Fruit fly (Drosophila melanogaster) whole organism, embryonic: ENCODE data around the gene CG43672.
A peak's percentile ranks its signal among the peaks of the same experiment; 100 is the strongest.

Source experiments
- Abd-B ChIP-seq: fragments of 200-800 bp; sonication (Bioruptor generic); optimal IDR thresholded peaks from 2 replicates; lab custom pipeline; 2018; ENCODE audit warnings: missing biosample characterization, mild to moderate bottlenecking, missing genetic modification characterization, moderate library complexity
- Atf6 ChIP-seq: fragments of 200-800 bp; sonication (Bioruptor generic); IDR thresholded peaks from 2 replicates; pipeline ENCODE4 v1.3.6; 2022; ENCODE audit warnings: missing biosample characterization, missing genetic modification characterization
- B-H1 ChIP-seq: fragments of 200-800 bp; sonication (Bioruptor generic); IDR thresholded peaks from 3 replicates; pipeline ENCODE4 v1.3.6; 2022; ENCODE audit warnings: missing biosample characterization, missing genetic modification characterization
- Bteb2 ChIP-seq: fragments of 200-800 bp; sonication (Bioruptor generic); optimal IDR thresholded peaks from 2 replicates; lab custom pipeline; 2016; ENCODE audit warnings: missing biosample characterization, missing genetic modification characterization
- CG12391 ChIP-seq: fragments of 200-800 bp; sonication (Bioruptor generic); optimal IDR thresholded peaks from 3 replicates; lab custom pipeline; 2018; ENCODE audit warnings: missing biosample characterization, mild to moderate bottlenecking, missing genetic modification characterization, moderate library complexity
- CG12942 ChIP-seq: fragments of 200-800 bp; sonication (Bioruptor generic); optimal IDR thresholded peaks from 3 replicates; lab custom pipeline; 2016; ENCODE audit warnings: missing biosample characterization, missing genetic modification characterization
- CG15479 ChIP-seq: fragments of 200-800 bp; sonication (Bioruptor generic); optimal IDR thresholded peaks from 3 replicates; lab custom pipeline; 2019; ENCODE audit warnings: missing biosample characterization, mild to moderate bottlenecking, missing genetic modification characterization, moderate library complexity
- CG15696 ChIP-seq: fragments of 200-800 bp; sonication (Bioruptor generic); optimal IDR thresholded peaks from 2 replicates; lab custom pipeline; 2019; ENCODE audit warnings: missing biosample characterization, mild to moderate bottlenecking, missing genetic modification characterization, moderate library complexity
- CG1603 ChIP-seq: fragments of 200-800 bp; sonication (Bioruptor generic); optimal IDR thresholded peaks from 2 replicates; lab custom pipeline; 2019; ENCODE audit warnings: missing biosample characterization, mild to moderate bottlenecking, missing genetic modification characterization, moderate library complexity
- CG18619 ChIP-seq: fragments of 200-800 bp; sonication (Bioruptor generic); optimal IDR thresholded peaks from 3 replicates; lab custom pipeline; 2017; ENCODE audit warnings: missing biosample characterization, mild to moderate bottlenecking, missing genetic modification characterization
- CG2199 ChIP-seq: fragments of 200-800 bp; sonication (Bioruptor generic); IDR thresholded peaks from 3 replicates; pipeline ENCODE4 v1.3.6; 2022; ENCODE audit warnings: missing biosample characterization, missing genetic modification characterization
- CG2678 ChIP-seq: fragments of 200-800 bp; sonication (Bioruptor generic); optimal IDR thresholded peaks from 3 replicates; lab custom pipeline; 2019; ENCODE audit warnings: missing biosample characterization, mild to moderate bottlenecking, missing genetic modification characterization, moderate library complexity
- CG2712 ChIP-seq: fragments of 200-800 bp; optimal IDR thresholded peaks from 3 replicates; lab custom pipeline; 2019; ENCODE audit warnings: missing biosample characterization, mild to moderate bottlenecking, missing genetic modification characterization, moderate library complexity
- CG2875 ChIP-seq: fragments of 200-800 bp; sonication (Bioruptor generic); optimal IDR thresholded peaks from 2 replicates; lab custom pipeline; 2017; ENCODE audit warnings: missing biosample characterization, mild to moderate bottlenecking, missing genetic modification characterization, missing genetic modification reagents
- CG3407 ChIP-seq: fragments of 200-800 bp; sonication (Bioruptor generic); optimal IDR thresholded peaks from 2 replicates; lab custom pipeline; 2018; ENCODE audit warnings: missing biosample characterization, mild to moderate bottlenecking, missing genetic modification characterization
- CG4424 ChIP-seq: fragments of 200-800 bp; sonication (Bioruptor generic); optimal IDR thresholded peaks from 3 replicates; lab custom pipeline; 2016; ENCODE audit warnings: missing biosample characterization, missing genetic modification characterization
- CG6689 ChIP-seq: fragments of 200-800 bp; sonication (Bioruptor generic); IDR thresholded peaks from 2 replicates; pipeline ENCODE4 v1.3.6; 2022; ENCODE audit warnings: missing biosample characterization, missing genetic modification characterization
- CG6765 ChIP-seq: fragments of 200-800 bp; sonication (Bioruptor generic); optimal IDR thresholded peaks from 3 replicates; lab custom pipeline; 2017; ENCODE audit warnings: missing biosample characterization, mild to moderate bottlenecking, missing genetic modification characterization
- CG6791 ChIP-seq: fragments of 200-800 bp; sonication (Bioruptor generic); IDR thresholded peaks from 3 replicates; pipeline ENCODE4 v1.3.6; 2022; ENCODE audit warnings: missing biosample characterization, missing genetic modification characterization; ENCODE audit not compliant: partially characterized antibody
- CG7786 ChIP-seq: fragments of 200-800 bp; sonication (Bioruptor generic); optimal IDR thresholded peaks from 2 replicates; lab custom pipeline; 2016; ENCODE audit warnings: missing biosample characterization, missing genetic modification characterization
- CG8089 ChIP-seq: fragments of 200-800 bp; sonication (Bioruptor generic); optimal IDR thresholded peaks from 3 replicates; lab custom pipeline; 2016; ENCODE audit warnings: missing biosample characterization, missing genetic modification characterization
- CG8290 ChIP-seq, 3 experiments: fragments of 200-800 bp; sonication (Bioruptor generic); optimal IDR thresholded peaks; 2 replicates each; lab custom pipeline; 2016 to 2019; ENCODE audit warnings: missing biosample characterization in 3 of 3, missing genetic modification characterization in 3 of 3, mild to moderate bottlenecking in 2 of 3, moderate library complexity in 1 of 3
- CG8359 ChIP-seq: fragments of 200-800 bp; sonication (Bioruptor generic); optimal IDR thresholded peaks from 2 replicates; lab custom pipeline; 2017; ENCODE audit warnings: missing biosample characterization, mild to moderate bottlenecking, missing genetic modification characterization, borderline replicate concordance
- CG9932 ChIP-seq: fragments of 200-800 bp; sonication (Bioruptor generic); IDR thresholded peaks from 2 replicates; pipeline ENCODE4 v1.3.6; 2022; ENCODE audit warnings: missing biosample characterization, missing genetic modification characterization
- CHES-1-like ChIP-seq: fragments of 200-800 bp; sonication (Bioruptor generic); optimal IDR thresholded peaks from 2 replicates; lab custom pipeline; 2016; ENCODE audit warnings: missing biosample characterization, missing genetic modification characterization
- CrebB ChIP-seq: fragments of 200-800 bp; sonication (Bioruptor generic); optimal IDR thresholded peaks from 3 replicates; lab custom pipeline; 2018; ENCODE audit warnings: missing biosample characterization, mild to moderate bottlenecking, missing genetic modification characterization
- Dip2 ChIP-seq: fragments of 200-800 bp; sonication (Bioruptor generic); IDR thresholded peaks from 2 replicates; pipeline ENCODE4 v1.3.6; 2022; ENCODE audit warnings: missing biosample characterization, missing genetic modification characterization
- Fer1 ChIP-seq: fragments of 200-800 bp; sonication (Bioruptor generic); optimal IDR thresholded peaks from 2 replicates; lab custom pipeline; 2017; ENCODE audit warnings: missing biosample characterization, mild to moderate bottlenecking, missing genetic modification characterization
- HLH54F ChIP-seq: fragments of 200-800 bp; sonication (Bioruptor generic); optimal IDR thresholded peaks from 3 replicates; lab custom pipeline; 2016; ENCODE audit warnings: missing biosample characterization, missing genetic modification characterization
- Hr51 ChIP-seq, 2 experiments: fragments of 200-800 bp; sonication (Bioruptor generic); optimal IDR thresholded peaks; 2 replicates in 1 of 2; 3 replicates in 1 of 2; lab custom pipeline; 2016 to 2018; ENCODE audit warnings: missing biosample characterization in 2 of 2, missing genetic modification characterization in 2 of 2, mild to moderate bottlenecking in 1 of 2, moderate library complexity in 1 of 2
- MBD-R2 ChIP-seq: fragments of 200-800 bp; sonication (Bioruptor generic); IDR thresholded peaks from 2 replicates; pipeline ENCODE4 v1.3.6; 2022; ENCODE audit warnings: missing biosample characterization, missing genetic modification characterization
- Nf-YC ChIP-seq: fragments of 200-800 bp; optimal IDR thresholded peaks from 3 replicates; lab custom pipeline; 2019; ENCODE audit warnings: missing biosample characterization, mild to moderate bottlenecking, missing genetic modification characterization, moderate library complexity
- Side ChIP-seq: fragments of 200-800 bp; sonication (Bioruptor generic); optimal IDR thresholded peaks from 2 replicates; lab custom pipeline; 2016; ENCODE audit warnings: missing biosample characterization, missing genetic modification characterization
- Stat92E ChIP-seq, 3 experiments: fragments of >200 bp in 2 of 3; fragments of 200-800 bp in 1 of 3; sonication (Bioruptor generic) in 1 of 3; optimal IDR thresholded peaks; 2 replicates each; lab custom pipeline; 2017 to 2019; ENCODE audit warnings: missing biosample characterization in 3 of 3, missing genetic modification characterization in 3 of 3, mild to moderate bottlenecking in 1 of 3, moderate library complexity in 1 of 3
- Usf ChIP-seq: fragments of 200-800 bp; sonication (Bioruptor generic); optimal IDR thresholded peaks from 2 replicates; lab custom pipeline; 2017; ENCODE audit warnings: missing genotype, missing biosample characterization, missing genetic modification characterization
- bowl ChIP-seq: fragments of 200-800 bp; sonication (Bioruptor generic); IDR thresholded peaks from 2 replicates; pipeline ENCODE4 v1.3.6; 2022; ENCODE audit warnings: missing biosample characterization, missing genetic modification characterization
- chm ChIP-seq: fragments of 200-800 bp; sonication (Bioruptor generic); IDR thresholded peaks from 2 replicates; pipeline ENCODE4 v1.3.6; 2022; ENCODE audit warnings: missing biosample characterization, missing genetic modification characterization
- esg ChIP-seq: fragments of 200-800 bp; sonication (Bioruptor generic); conservative IDR thresholded peaks from 2 replicates; pipeline ENCODE4 v1.3.6; 2022; ENCODE audit warnings: missing biosample characterization, missing genetic modification characterization
- ewg ChIP-seq: fragments of 200-800 bp; sonication (Bioruptor generic); optimal IDR thresholded peaks from 3 replicates; lab custom pipeline; 2017; ENCODE audit warnings: mild to moderate bottlenecking, missing biosample characterization, missing genetic modification reagents, missing genetic modification characterization
- fd64A ChIP-seq: fragments of 200-800 bp; sonication (Bioruptor generic); optimal IDR thresholded peaks from 3 replicates; lab custom pipeline; 2018; ENCODE audit warnings: missing biosample characterization, mild to moderate bottlenecking, missing genetic modification characterization
- fu2 ChIP-seq: fragments of 200-800 bp; sonication (Bioruptor generic); optimal IDR thresholded peaks from 2 replicates; lab custom pipeline; 2016; ENCODE audit warnings: missing biosample characterization, missing genetic modification characterization
- gfzf ChIP-seq: fragments of 200-800 bp; sonication (Bioruptor generic); optimal IDR thresholded peaks from 2 replicates; lab custom pipeline; 2016; ENCODE audit warnings: missing biosample characterization, mild to moderate bottlenecking, missing genetic modification characterization, moderate library complexity
- jumu ChIP-seq: fragments of 200-800 bp; sonication (Bioruptor generic); optimal IDR thresholded peaks from 3 replicates; lab custom pipeline; 2016; ENCODE audit warnings: missing biosample characterization, missing genetic modification characterization
- lilli ChIP-seq: fragments of 200-800 bp; sonication (Bioruptor generic); optimal IDR thresholded peaks from 3 replicates; lab custom pipeline; 2016; ENCODE audit warnings: missing biosample characterization, missing genetic modification characterization
- nerfin-1 ChIP-seq: fragments of 200-800 bp; sonication (Bioruptor generic); optimal IDR thresholded peaks from 3 replicates; lab custom pipeline; 2019; ENCODE audit warnings: missing biosample characterization, mild to moderate bottlenecking, missing genetic modification characterization, moderate library complexity
- nerfin-2 ChIP-seq: fragments of 200-800 bp; sonication (Bioruptor generic); IDR thresholded peaks from 2 replicates; pipeline ENCODE4 v1.3.6; 2022; ENCODE audit warnings: missing biosample characterization, missing genetic modification characterization; ENCODE audit not compliant: partially characterized antibody
- ranshi ChIP-seq: fragments of 200-800 bp; sonication (Bioruptor generic); IDR thresholded peaks from 2 replicates; pipeline ENCODE4 v1.3.6; 2022; ENCODE audit warnings: missing biosample characterization, missing genetic modification characterization
- slp2 ChIP-seq: fragments of 200-800 bp; sonication (Bioruptor generic); optimal IDR thresholded peaks from 2 replicates; lab custom pipeline; 2016; ENCODE audit warnings: missing biosample characterization, missing genetic modification characterization
- sob ChIP-seq: fragments of 200-800 bp; sonication (Bioruptor generic); IDR thresholded peaks from 2 replicates; pipeline ENCODE4 v1.3.6; 2022; ENCODE audit warnings: missing biosample characterization, missing genetic modification characterization
- vfl ChIP-seq: fragments of 200-800 bp; sonication (Bioruptor generic); optimal IDR thresholded peaks from 2 replicates; lab custom pipeline; 2016; ENCODE audit warnings: missing biosample characterization, missing genetic modification characterization

CG43672 gene

dm6 chrX:15818608-15819184 lies 45.9 kb downstream of the CG43672 start (continued):
- no peak for TF ChIP-seq Stat92E (GFP tag; optimal IDR thresholded peaks at IDR 0.05; lab: Kevin White, UChicago)
- no peak for TF ChIP-seq CG6689 (GFP tag; lab: Robert Waterston, UW)
- TF ChIP-seq CG12391 (tag; lab: Kevin White, UChicago) = no peak
- TF ChIP-seq CG8290 (GFP tag; optimal IDR thresholded peaks at IDR 0.05; lab: Kevin White, UChicago) = no peak
- no peak for TF ChIP-seq CG8290 (tag; optimal IDR thresholded peaks at IDR 0.05; lab: Kevin White, UChicago)
- peak; percentile 11 for TF ChIP-seq CG7786 (GFP tag; lab: Kevin White, UChicago)
- no peak for TF ChIP-seq CHES-1-like (GFP tag; lab: Kevin White, UChicago)
- peak; percentile 55; the same call in 1 of the 3 replicates for TF ChIP-seq CG2199
- TF ChIP-seq CG4424 = no peak
- TF ChIP-seq Dip2 (GFP tag; lab: Robert Waterston, UW) = no peak
- TF ChIP-seq nerfin-2 (GFP tag; lab: Robert Waterston, UW) = no peak
- TF ChIP-seq CG8359 = no peak
- TF ChIP-seq fu2 (GFP tag; lab: Kevin White, UChicago) = no peak
- no peak for TF ChIP-seq slp2 (GFP tag; lab: Kevin White, UChicago)
- no peak for TF ChIP-seq CG9932 (GFP tag; lab: Robert Waterston, UW)
- TF ChIP-seq ranshi = no peak
- TF ChIP-seq CG18619 (GFP tag; lab: Kevin White, UChicago) = no peak
- TF ChIP-seq CG15696 (tag; lab: Kevin White, UChicago) = peak; percentile 24
- TF ChIP-seq vfl (GFP tag; lab: Kevin White, UChicago) = no peak
- TF ChIP-seq nerfin-1 (tag; lab: Kevin White, UChicago) = peak; percentile 26
- no peak for TF ChIP-seq CG6765 (GFP tag; lab: Kevin White, UChicago)
- no peak for TF ChIP-seq CG8089
- TF ChIP-seq CG3407 = no peak
- TF ChIP-seq fd64A (GFP tag; lab: Kevin White, UChicago) = no peak
- no peak for TF ChIP-seq CG1603 (tag; lab: Kevin White, UChicago)
- no peak for TF ChIP-seq Atf6 (GFP tag; lab: Robert Waterston, UW)
- no peak for TF ChIP-seq chm (GFP tag; lab: Robert Waterston, UW)
- no peak for TF ChIP-seq CrebB (tag; lab: Kevin White, UChicago)
- no peak for TF ChIP-seq sob (GFP tag; lab: Robert Waterston, UW)
- peak; percentile 1 for TF ChIP-seq HLH54F
- TF ChIP-seq CG6791 = no peak
- TF ChIP-seq bowl (GFP tag; lab: Robert Waterston, UW) = no peak
- TF ChIP-seq gfzf (GFP tag; lab: Kevin White, UChicago) = no peak
- no peak for TF ChIP-seq CG15479
- TF ChIP-seq lilli = peak; percentile 32
- TF ChIP-seq Abd-B (GFP tag; lab: Kevin White, UChicago) = no peak
- no peak for TF ChIP-seq CG12942 (GFP tag; lab: Kevin White, UChicago)
- TF ChIP-seq CG2678 (tag; lab: Kevin White, UChicago) = no peak
- no peak for TF ChIP-seq Nf-YC (tag; lab: Kevin White, UChicago)
- TF ChIP-seq MBD-R2 (GFP tag; lab: Robert Waterston, UW) = no peak
- no peak for TF ChIP-seq Usf (GFP tag; lab: Kevin White, UChicago)
- TF ChIP-seq B-H1 (GFP tag; lab: Robert Waterston, UW) = no peak
- TF ChIP-seq ewg (GFP tag; lab: Kevin White, UChicago) = no peak
- peak; percentile 57 for TF ChIP-seq CG2712
- no peak for TF ChIP-seq Side (GFP tag; lab: Kevin White, UChicago)
- no peak for TF ChIP-seq esg (GFP tag; lab: Robert Waterston, UW)
- no peak for TF ChIP-seq Bteb2
- no peak for TF ChIP-seq CG2875 (GFP tag; lab: Kevin White, UChicago)
- TF ChIP-seq jumu = peak; percentile 8
- peak; percentile 25 for TF ChIP-seq Fer1 (GFP tag; lab: Kevin White, UChicago)
- TF ChIP-seq Hr51 (GFP tag; optimal IDR thresholded peaks at IDR 0.05; lab: Kevin White, UChicago) = no peak
